Fruit fly (Drosophila melanogaster) whole organism, embryonic: Measurements from ENCODE around the gene CG14227.

Source experiments
- Abd-B ChIP-seq: fragments of 200-800 bp; sonication (Bioruptor generic); optimal IDR thresholded peaks from 2 replicates; lab custom pipeline; 2018; ENCODE audit warnings: missing biosample characterization, mild to moderate bottlenecking, missing genetic modification characterization, moderate library complexity
- Adf1 ChIP-seq: fragments of 200-800 bp; sonication (Bioruptor generic); IDR thresholded peaks from 2 replicates; pipeline ENCODE4 v1.3.6; 2022; ENCODE audit warnings: missing biosample characterization, missing genetic modification characterization
- CG10462 ChIP-seq: fragments of 200-800 bp; sonication (Bioruptor generic); optimal IDR thresholded peaks from 2 replicates; lab custom pipeline; 2016; ENCODE audit warnings: missing biosample characterization, missing genetic modification characterization
- CG10654 ChIP-seq: fragments of 200-800 bp; sonication (Bioruptor generic); optimal IDR thresholded peaks from 2 replicates; lab custom pipeline; 2016; ENCODE audit warnings: missing biosample characterization, missing genetic modification characterization
- CG11456 ChIP-seq: fragments of 200-800 bp; sonication (Bioruptor generic); IDR thresholded peaks from 3 replicates; pipeline ENCODE4 v1.3.6; 2022; ENCODE audit warnings: missing biosample characterization, missing genetic modification characterization
- CG11696 ChIP-seq: fragments of 200-800 bp; sonication (Bioruptor generic); IDR thresholded peaks from 2 replicates; pipeline ENCODE4 v1.3.6; 2022; ENCODE audit warnings: missing biosample characterization, missing genetic modification characterization
- CG12071 ChIP-seq: fragments of 200-800 bp; sonication (Bioruptor generic); optimal IDR thresholded peaks from 3 replicates; lab custom pipeline; 2018; ENCODE audit warnings: missing biosample characterization, mild to moderate bottlenecking, missing genetic modification characterization
- CG12155 ChIP-seq: fragments of 200-800 bp; sonication (Bioruptor generic); optimal IDR thresholded peaks from 3 replicates; lab custom pipeline; 2016; ENCODE audit warnings: missing biosample characterization, missing genetic modification characterization
- CG16863 ChIP-seq: fragments of 200-800 bp; sonication (Bioruptor generic); optimal IDR thresholded peaks from 3 replicates; lab custom pipeline; 2016; ENCODE audit warnings: missing biosample characterization, missing genetic modification characterization
- CG18764 ChIP-seq: fragments of 200-800 bp; sonication (Bioruptor generic); optimal IDR thresholded peaks from 3 replicates; lab custom pipeline; 2016; ENCODE audit warnings: missing biosample characterization, missing genetic modification characterization
- CG3163 ChIP-seq: fragments of 200-800 bp; sonication (Bioruptor generic); optimal IDR thresholded peaks from 3 replicates; lab custom pipeline; 2016; ENCODE audit warnings: missing biosample characterization, missing genetic modification characterization
- CG3726 ChIP-seq: fragments of 200-800 bp; sonication (Bioruptor generic); IDR thresholded peaks from 3 replicates; pipeline ENCODE4, ENCODE4 v1.3.6; 2022; ENCODE audit warnings: missing biosample characterization, missing genetic modification characterization
- CG3847 ChIP-seq: fragments of 200-800 bp; sonication (Bioruptor generic); IDR thresholded peaks from 2 replicates; pipeline ENCODE4 v1.3.6; 2022; ENCODE audit warnings: missing biosample characterization, missing genetic modification characterization
- CG4282 ChIP-seq: fragments of 200-800 bp; sonication (Bioruptor generic); optimal IDR thresholded peaks from 2 replicates; lab custom pipeline; 2016; ENCODE audit warnings: missing biosample characterization, missing genetic modification characterization
- CG6254 ChIP-seq: fragments of 200-800 bp; sonication (Bioruptor generic); optimal IDR thresholded peaks from 3 replicates; lab custom pipeline; 2017; ENCODE audit warnings: mild to moderate bottlenecking, missing biosample characterization, missing genetic modification reagents, missing genetic modification characterization
- CG6654 ChIP-seq: fragments of 200-800 bp; sonication (Bioruptor generic); optimal IDR thresholded peaks from 2 replicates; lab custom pipeline; 2017; ENCODE audit warnings: missing biosample characterization, mild to moderate bottlenecking, missing genetic modification characterization
- CG6689 ChIP-seq: fragments of 200-800 bp; sonication (Bioruptor generic); IDR thresholded peaks from 2 replicates; pipeline ENCODE4 v1.3.6; 2022; ENCODE audit warnings: missing biosample characterization, missing genetic modification characterization
- CG6854 ChIP-seq: fragments of 200-800 bp; sonication (Bioruptor generic); optimal IDR thresholded peaks from 3 replicates; lab custom pipeline; 2017; ENCODE audit warnings: missing biosample characterization, mild to moderate bottlenecking, missing genetic modification characterization
- CG7357 ChIP-seq: fragments of 200-800 bp; sonication (Bioruptor generic); IDR thresholded peaks from 3 replicates; pipeline ENCODE4 v1.3.6; 2022; ENCODE audit warnings: missing biosample characterization, missing genetic modification characterization
- CG7963 ChIP-seq: fragments of 200-800 bp; sonication (Bioruptor generic); IDR thresholded peaks from 3 replicates; pipeline ENCODE4 v1.3.6; 2022; ENCODE audit warnings: missing biosample characterization, missing genetic modification characterization; ENCODE audit not compliant: partially characterized antibody
- CG9932 ChIP-seq: fragments of 200-800 bp; sonication (Bioruptor generic); IDR thresholded peaks from 2 replicates; pipeline ENCODE4 v1.3.6; 2022; ENCODE audit warnings: missing biosample characterization, missing genetic modification characterization
- Doc3 ChIP-seq: fragments of 200-800 bp; sonication (Bioruptor generic); IDR thresholded peaks from 3 replicates; pipeline ENCODE4 v1.3.6; 2022; ENCODE audit warnings: missing biosample characterization, missing genetic modification characterization; ENCODE audit not compliant: partially characterized antibody
- Gsc ChIP-seq: fragments of 200-800 bp; sonication (Bioruptor generic); IDR thresholded peaks from 2 replicates; pipeline ENCODE4 v1.3.6; 2022; ENCODE audit warnings: missing biosample characterization, missing genetic modification characterization
- Hr78 ChIP-seq, 2 experiments: fragments of 200-800 bp in 1 of 2; fragments of >200 bp in 1 of 2; sonication (Bioruptor generic) in 1 of 2; optimal IDR thresholded peaks; 2 replicates each; lab custom pipeline; 2017 to 2019; ENCODE audit warnings: missing biosample characterization in 2 of 2, missing genetic modification characterization in 2 of 2, mild to moderate bottlenecking in 1 of 2, moderate library complexity in 1 of 2
- Jarid2 ChIP-seq: fragments of 200-800 bp; sonication (Bioruptor generic); optimal IDR thresholded peaks from 3 replicates; lab custom pipeline; 2017; ENCODE audit warnings: mild to moderate bottlenecking, missing biosample characterization, missing genetic modification reagents, missing genetic modification characterization
- Kr ChIP-seq: fragments of 200-800 bp; sonication (Bioruptor generic); optimal IDR thresholded peaks from 2 replicates; lab custom pipeline; 2017; ENCODE audit warnings: missing biosample characterization, mild to moderate bottlenecking, missing genetic modification characterization
- Lpt ChIP-seq: fragments of >200 bp; optimal IDR thresholded peaks from 2 replicates; lab custom pipeline; 2018; ENCODE audit warnings: missing biosample characterization, missing genetic modification characterization
- Meics ChIP-seq: fragments of 200-800 bp; sonication (Bioruptor generic); optimal IDR thresholded peaks from 2 replicates; lab custom pipeline; 2017; ENCODE audit warnings: missing biosample characterization, mild to moderate bottlenecking, missing genetic modification characterization
- Nf-YC ChIP-seq: fragments of 200-800 bp; optimal IDR thresholded peaks from 3 replicates; lab custom pipeline; 2019; ENCODE audit warnings: missing biosample characterization, mild to moderate bottlenecking, missing genetic modification characterization, moderate library complexity
- Poxn ChIP-seq: fragments of 200-800 bp; sonication (Bioruptor generic); IDR thresholded peaks from 2 replicates; pipeline ENCODE4 v1.3.6; 2022; ENCODE audit warnings: missing biosample characterization, missing genetic modification characterization
- Rfx ChIP-seq: fragments of 200-800 bp; sonication (Bioruptor generic); IDR thresholded peaks from 2 replicates; pipeline ENCODE4 v1.3.6; 2022; ENCODE audit warnings: missing biosample characterization, missing genetic modification characterization
- Sox100B ChIP-seq: fragments of 200-800 bp; sonication (Bioruptor generic); optimal IDR thresholded peaks from 3 replicates; lab custom pipeline; 2018; ENCODE audit warnings: missing biosample characterization, mild to moderate bottlenecking, missing genetic modification characterization
- Xbp1 ChIP-seq: fragments of 200-800 bp; sonication (Bioruptor generic); optimal IDR thresholded peaks from 3 replicates; lab custom pipeline; 2016; ENCODE audit warnings: missing biosample characterization, mild to moderate bottlenecking, missing genetic modification characterization
- bcd ChIP-seq: fragments of 200-800 bp; sonication (Bioruptor generic); optimal IDR thresholded peaks from 2 replicates; lab custom pipeline; 2017; ENCODE audit warnings: missing biosample characterization, mild to moderate bottlenecking, missing genetic modification characterization
- disco-r ChIP-seq: fragments of 200-800 bp; sonication (Bioruptor generic); optimal IDR thresholded peaks from 2 replicates; lab custom pipeline; 2016; ENCODE audit warnings: missing biosample characterization, missing genetic modification characterization
- kay ChIP-seq: fragments of 200-800 bp; sonication (Bioruptor generic); optimal IDR thresholded peaks from 2 replicates; lab custom pipeline; 2016; ENCODE audit warnings: missing biosample characterization, missing genetic modification characterization
- kni ChIP-seq: fragments of 200-800 bp; sonication (Bioruptor generic); optimal IDR thresholded peaks from 3 replicates; lab custom pipeline; 2017; ENCODE audit warnings: mild to moderate bottlenecking, missing biosample characterization, missing genetic modification reagents, missing genetic modification characterization
- nom ChIP-seq: fragments of 200-800 bp; sonication (Bioruptor generic); optimal IDR thresholded peaks from 2 replicates; lab custom pipeline; 2017; ENCODE audit warnings: missing biosample characterization, missing genetic modification characterization, mild to moderate bottlenecking, moderate library complexity, missing genetic modification reagents
- peb ChIP-seq: fragments of 200-800 bp; sonication (Bioruptor generic); IDR thresholded peaks from 2 replicates; pipeline ENCODE4 v1.3.6; 2022; ENCODE audit warnings: missing biosample characterization, missing genetic modification characterization
- schlank ChIP-seq: fragments of 200-800 bp; sonication (Bioruptor generic); optimal IDR thresholded peaks from 2 replicates; lab custom pipeline; 2018; ENCODE audit warnings: missing biosample characterization, mild to moderate bottlenecking, missing genetic modification characterization
- sisA ChIP-seq: fragments of 200-800 bp; sonication (Bioruptor generic); IDR thresholded peaks from 2 replicates; pipeline ENCODE4 v1.3.6; 2022; ENCODE audit warnings: missing biosample characterization, missing genetic modification characterization
- slp2 ChIP-seq: fragments of 200-800 bp; sonication (Bioruptor generic); optimal IDR thresholded peaks from 2 replicates; lab custom pipeline; 2016; ENCODE audit warnings: missing biosample characterization, missing genetic modification characterization
- stwl ChIP-seq: fragments of 200-800 bp; sonication (Bioruptor generic); optimal IDR thresholded peaks from 3 replicates; lab custom pipeline; 2018; ENCODE audit warnings: missing biosample characterization, mild to moderate bottlenecking, missing genetic modification characterization, moderate library complexity
- tio ChIP-seq: fragments of 200-800 bp; sonication (Bioruptor generic); optimal IDR thresholded peaks from 2 replicates; lab custom pipeline; 2017; ENCODE audit warnings: missing biosample characterization, missing genetic modification characterization, inconsistent platforms
- unpg ChIP-seq: fragments of 200-800 bp; sonication (Bioruptor generic); optimal IDR thresholded peaks from 3 replicates; lab custom pipeline; 2018; ENCODE audit warnings: missing biosample characterization, mild to moderate bottlenecking, missing genetic modification characterization, moderate library complexity

CG14227 gene

DNA sequence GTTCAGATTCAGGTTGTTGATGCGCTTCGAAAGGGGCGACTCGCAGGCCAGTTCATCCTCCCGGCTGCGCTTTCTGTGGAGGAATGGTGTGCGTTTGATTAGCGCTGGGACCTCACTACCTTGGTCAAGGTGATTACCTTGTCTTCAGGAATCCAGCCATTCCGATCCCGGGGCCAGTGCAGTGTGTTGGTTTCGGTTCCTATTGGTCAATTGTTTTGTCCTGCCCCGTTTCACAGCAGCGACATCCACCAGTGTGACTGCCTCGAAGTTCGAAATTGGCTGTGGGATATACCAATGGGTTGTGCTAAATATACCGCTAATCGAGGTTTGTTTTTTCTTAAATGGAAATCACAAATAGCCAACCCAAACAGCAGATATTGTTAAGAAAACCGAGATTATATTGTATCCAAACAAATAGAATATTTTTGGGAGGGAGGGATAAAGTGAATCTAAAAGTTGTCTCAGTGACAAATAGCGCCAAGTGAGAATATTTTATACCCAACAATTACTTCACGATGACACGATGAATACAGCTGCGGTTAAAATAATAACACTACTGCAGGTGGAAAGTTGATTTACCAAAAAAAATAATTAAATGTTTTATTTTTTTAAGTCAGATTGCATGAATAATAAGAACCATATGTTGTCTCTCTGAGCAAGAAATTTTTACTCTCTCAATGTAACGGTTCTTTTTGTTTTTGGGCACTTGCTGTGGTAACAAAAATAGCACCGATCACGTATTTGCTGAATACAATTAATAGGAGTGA is 6.2 kb upstream of the CG14227 start, which contains the start of gene CG14229 (continued):
- TF ChIP-seq CG3726 (GFP tag; lab: Robert Waterston, UW) (no peak), stwl (tag; lab: Kevin White, UChicago) (peak; percentile 22), CG6689 (GFP tag; lab: Robert Waterston, UW) (peak; percentile 77), CG9932 (peak; percentile 31; the same call in 1 of the 2 replicates), CG6254 (GFP tag; lab: Kevin White, UChicago) (no peak), bcd (GFP tag; lab: Kevin White, UChicago) (no peak), CG12071 (GFP tag; lab: Kevin White, UChicago) (no peak), Jarid2 (GFP tag; lab: Kevin White, UChicago) (no peak)

- TF ChIP-seq CG12155 (GFP tag; lab: Kevin White, UChicago) (peak; percentile 73), unpg (GFP tag; lab: Kevin White, UChicago) (peak; percentile 90), tio (GFP tag; lab: Kevin White, UChicago) (no peak), CG16863 (GFP tag; lab: Kevin White, UChicago) (peak; percentile 85), CG3163 (GFP tag; lab: Kevin White, UChicago) (peak; percentile 72), Poxn (GFP tag; lab: Robert Waterston, UW) (peak; percentile 49; the same call in 1 of the 2 replicates), Gsc (GFP tag; lab: Robert Waterston, UW) (peak; percentile 41; the same call in 1 of the 2 replicates), Nf-YC (tag; lab: Kevin White, UChicago) (peak; percentile 74), CG11456 (GFP tag; lab: Robert Waterston, UW) (peak; percentile 73; the same call in 1 of the 3 replicates), kay (GFP tag; lab: Kevin White, UChicago) (peak; percentile 55), Meics (peak; percentile 90), Kr (no peak), Hr78 (GFP tag; optimal IDR thresholded peaks at IDR 0.05; lab: Kevin White, UChicago) (no peak), CG6654 (GFP tag; lab: Kevin White, UChicago) (peak; percentile 56), nom (peak; percentile 79), Sox100B (GFP tag; lab: Kevin White, UChicago) (no peak), Abd-B (GFP tag; lab: Kevin White, UChicago) (peak; percentile 73), CG18764 (peak; percentile 71), CG6854 (GFP tag; lab: Kevin White, UChicago) (peak; percentile 75), Doc3 (GFP tag; lab: Robert Waterston, UW) (no peak), disco-r (GFP tag; lab: Kevin White, UChicago) (peak; percentile 74), kni (GFP tag; lab: Kevin White, UChicago) (peak; percentile 1), CG11696 (GFP tag; lab: Robert Waterston, UW) (no peak), CG3847 (GFP tag; lab: Robert Waterston, UW) (peak; percentile 75), CG7963 (GFP tag; lab: Robert Waterston, UW) (no peak), Rfx (GFP tag; lab: Robert Waterston, UW) (peak; percentile 92), slp2 (GFP tag; lab: Kevin White, UChicago) (peak; percentile 69), bcd (GFP tag; lab: Kevin White, UChicago) (peak; percentile 85), CG10462 (peak; percentile 62), CG10654 (GFP tag; lab: Kevin White, UChicago) (peak; percentile 75), CG7357 (GFP tag; lab: Robert Waterston, UW) (peak; percentile 69; the same call in 1 of the 3 replicates), CG4282 (GFP tag; lab: Kevin White, UChicago) (peak; percentile 73), Xbp1 (GFP tag; lab: Kevin White, UChicago) (peak; percentile 87), Adf1 (GFP tag; lab: Robert Waterston, UW) (peak; percentile 45), peb (GFP tag; lab: Robert Waterston, UW) (peak; percentile 55; the same call in 1 of the 2 replicates), Lpt (GFP tag; lab: Kevin White, UChicago) (no peak), schlank (peak; percentile 75), sisA (GFP tag; lab: Robert Waterston, UW) (peak; percentile 76)
Measured at dm6 chrX:19692951-19693698, 4.4 kb upstream of the CG14227 start, which contains the start of gene Mer. Mer (minus strand) TSS chrX:19693500.
